Worm (Caenorhabditis elegans) whole organism, L3 larva: Measurements from ENCODE around the gene C11G6.2.

ENCODE experiments used
- ama-1 ChIP-seq: fragments of 150-350 bp; optimal IDR thresholded peaks from 2 replicates; lab custom pipeline; 2018
- ceh-28 ChIP-seq: fragments of 150-350 bp; optimal IDR thresholded peaks from 2 replicates; lab custom pipeline; 2014; ENCODE audit warnings: missing biosample characterization, missing genetic modification reagents, missing genetic modification characterization
- ceh-9 ChIP-seq: sonication (generic microtip); optimal IDR thresholded peaks from 2 replicates; lab custom pipeline; 2018; ENCODE audit warnings: missing biosample characterization, missing genetic modification characterization
- daf-12 ChIP-seq: fragments of 150-350 bp; optimal IDR thresholded peaks from 2 replicates; lab custom pipeline; 2014; ENCODE audit warnings: missing biosample characterization, missing genetic modification reagents, missing genetic modification characterization
- egl-27 ChIP-seq: sonication (generic microtip); optimal IDR thresholded peaks from 4 replicates; lab custom pipeline; 2017; ENCODE audit warnings: missing biosample characterization, missing genetic modification reagents, missing genetic modification characterization
- egl-5 ChIP-seq: fragments of 150-350 bp; optimal IDR thresholded peaks from 2 replicates; lab custom pipeline; 2017; ENCODE audit warnings: missing biosample characterization, missing genetic modification reagents, missing genetic modification characterization, inconsistent platforms
- elt-1 ChIP-seq: fragments of 150-350 bp; optimal IDR thresholded peaks from 2 replicates; lab custom pipeline; 2014; ENCODE audit warnings: missing biosample characterization, missing genetic modification characterization
- fkh-10 ChIP-seq: sonication (generic microtip); optimal IDR thresholded peaks from 2 replicates; lab custom pipeline; 2017; ENCODE audit warnings: missing biosample characterization, missing genetic modification reagents, missing genetic modification characterization
- fkh-2 ChIP-seq: fragments of 150-350 bp; optimal IDR thresholded peaks from 2 replicates; lab custom pipeline; 2014; ENCODE audit warnings: missing biosample characterization, missing genetic modification reagents, missing genetic modification characterization
- fos-1 ChIP-seq: fragments of 150-350 bp; optimal IDR thresholded peaks from 2 replicates; lab custom pipeline; 2014; ENCODE audit warnings: missing biosample characterization, missing genetic modification characterization
- lin-15B ChIP-seq: fragments of 150-350 bp; optimal IDR thresholded peaks from 2 replicates; lab custom pipeline; 2014; ENCODE audit warnings: missing biosample characterization, missing genetic modification characterization
- lin-39 ChIP-seq: fragments of 150-350 bp; optimal IDR thresholded peaks from 2 replicates; lab custom pipeline; 2018; ENCODE audit warnings: missing biosample characterization, missing genetic modification reagents, missing genetic modification characterization
- lsy-12 ChIP-seq: sonication (generic microtip); optimal IDR thresholded peaks from 2 replicates; lab custom pipeline; 2016; ENCODE audit warnings: mild to moderate bottlenecking, missing genetic modification characterization, missing compliant biosample characterization
- mdl-1 ChIP-seq: fragments of 150-350 bp; optimal IDR thresholded peaks from 2 replicates; lab custom pipeline; 2014; ENCODE audit warnings: missing biosample characterization, missing genetic modification characterization
- nfya-1 ChIP-seq: sonication (generic microtip); optimal IDR thresholded peaks from 2 replicates; lab custom pipeline; 2017; ENCODE audit warnings: missing genetic modification characterization, mild to moderate bottlenecking, missing compliant biosample characterization, antibody characterized with exemption, moderate library complexity; ENCODE audit not compliant: insufficient read depth
- nhr-12 ChIP-seq: fragments of 150-350 bp; optimal IDR thresholded peaks from 2 replicates; lab custom pipeline; 2014; ENCODE audit warnings: missing biosample characterization, missing genetic modification characterization
- nhr-237 ChIP-seq: fragments of 150-350 bp; optimal IDR thresholded peaks from 2 replicates; lab custom pipeline; 2014; ENCODE audit warnings: missing biosample characterization, missing genetic modification characterization
- nhr-25 ChIP-seq: sonication (generic microtip); optimal IDR thresholded peaks from 2 replicates; lab custom pipeline; 2017; ENCODE audit warnings: missing biosample characterization, missing genetic modification characterization
- nhr-43 ChIP-seq: sonication (generic microtip); optimal IDR thresholded peaks from 2 replicates; lab custom pipeline; 2016; ENCODE audit warnings: mild to moderate bottlenecking, missing genetic modification characterization, missing compliant biosample characterization; ENCODE audit not compliant: poor library complexity, severe bottlenecking
- nhr-67 ChIP-seq: fragments of 150-350 bp; optimal IDR thresholded peaks from 2 replicates; lab custom pipeline; 2014; ENCODE audit warnings: missing biosample characterization, missing genetic modification characterization
- nhr-76 ChIP-seq: fragments of 150-350 bp; sonication (generic microtip); optimal IDR thresholded peaks from 5 replicates; lab custom pipeline; 2014; ENCODE audit warnings: missing biosample characterization, missing genetic modification characterization
- pha-4 ChIP-seq: fragments of 150-350 bp; optimal IDR thresholded peaks from 2 replicates; lab custom pipeline; 2014; ENCODE audit warnings: missing biosample characterization, missing genetic modification reagents, missing genetic modification characterization
- pqm-1 ChIP-seq: fragments of 150-350 bp; optimal IDR thresholded peaks from 2 replicates; lab custom pipeline; 2017; ENCODE audit warnings: missing biosample characterization, missing genetic modification characterization, inconsistent platforms
- sea-2 ChIP-seq: fragments of 150-350 bp; sonication (generic microtip); optimal IDR thresholded peaks from 4 replicates; lab custom pipeline; 2014; ENCODE audit warnings: missing biosample characterization, missing genetic modification reagents, missing genetic modification characterization
- skn-1 ChIP-seq: fragments of 150-350 bp; optimal IDR thresholded peaks from 2 replicates; lab custom pipeline; 2014; ENCODE audit warnings: missing biosample characterization, missing genetic modification characterization
- snpc-4 ChIP-seq: fragments of 150-350 bp; optimal IDR thresholded peaks from 2 replicates; lab custom pipeline; 2014; ENCODE audit warnings: missing biosample characterization, missing genetic modification characterization
- tbx-2 ChIP-seq: sonication (generic microtip); optimal IDR thresholded peaks from 2 replicates; lab custom pipeline; 2016; ENCODE audit warnings: mild to moderate bottlenecking, missing genetic modification characterization, missing compliant biosample characterization
- unc-39 ChIP-seq: sonication (generic microtip); optimal IDR thresholded peaks from 4 replicates; lab custom pipeline; 2017; ENCODE audit warnings: missing biosample characterization, missing genetic modification characterization
- ztf-11 ChIP-seq: fragments of 150-350 bp; optimal IDR thresholded peaks from 2 replicates; lab custom pipeline; 2014; ENCODE audit warnings: missing biosample characterization, missing genetic modification characterization

Gene C11G6.2

DNA sequence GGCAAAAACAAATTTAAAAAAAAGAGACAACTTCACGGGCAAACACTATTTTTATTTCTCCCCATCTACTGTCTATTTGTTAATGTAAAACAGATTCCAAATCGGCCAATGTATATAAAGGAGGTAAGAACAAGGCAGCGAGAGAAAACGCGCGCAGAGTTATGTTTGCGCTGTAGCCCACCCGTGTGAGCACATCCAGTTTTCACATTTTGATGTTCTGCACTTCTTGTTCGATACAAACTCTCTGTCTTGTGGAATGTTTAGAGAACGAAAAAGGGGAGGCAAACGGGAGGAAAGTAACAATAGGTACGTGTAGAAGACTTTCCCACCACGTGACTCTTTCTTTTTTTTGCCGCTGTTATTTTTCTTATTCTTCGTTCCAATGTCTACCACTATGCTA lies 24.1 kb downstream of the C11G6.2 start:
- peak; percentile 89 for TF ChIP-seq fkh-10 (GFP tag; lab: Kevin White, UChicago)
- no peak for TF ChIP-seq daf-12 (tag; lab: Kevin White, UChicago)
- peak; percentile 84 for TF ChIP-seq pha-4 (tag; lab: Kevin White, UChicago)

- peak; percentile 9 for TF ChIP-seq pha-4 (tag; lab: Kevin White, UChicago)
- TF ChIP-seq fkh-10 (GFP tag; lab: Kevin White, UChicago), result peak; percentile 74
- TF ChIP-seq ama-1 (lab: Kevin White, UChicago), result no peak
Observed at ce11 chrX:16354598-16355211, 26.3 kb downstream of the C11G6.2 start, which contains the start of gene nhr-28. Gene nhr-28, plus strand, starts transcription at chrX:16354976.

- TF ChIP-seq tbx-2 (tag; lab: Kevin White, UChicago), result no peak
- no peak for TF ChIP-seq ceh-9 (tag; lab: Kevin White, UChicago)
- TF ChIP-seq fkh-10 (GFP tag; lab: Kevin White, UChicago), result peak; percentile 91
- TF ChIP-seq pqm-1 (tag; lab: Kevin White, UChicago), result no peak
Observed at ce11 chrX:16356341-16356740, 27.9 kb downstream of the C11G6.2 start.

DNA sequence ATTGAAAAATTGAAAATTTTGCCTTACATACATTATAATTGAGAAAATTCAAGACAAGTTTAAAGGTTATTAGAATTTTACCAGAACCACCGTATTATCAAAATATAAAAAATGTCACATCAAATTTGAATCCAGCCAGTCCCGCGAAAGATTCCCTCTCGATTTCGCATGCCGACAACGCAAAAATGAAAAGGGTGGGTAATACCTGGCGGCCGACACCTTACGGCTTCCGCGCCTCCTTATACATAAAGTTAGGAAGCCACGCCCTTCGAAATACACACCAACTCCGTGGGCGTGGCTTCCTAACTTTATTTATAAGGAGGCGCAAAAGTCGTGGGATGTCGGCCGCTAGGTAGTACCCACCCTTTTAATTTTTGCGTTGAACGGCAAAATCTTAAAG lies 29.1 kb downstream of the C11G6.2 start:
- TF ChIP-seq ceh-28 (tag; lab: Kevin White, UChicago) (no peak), nhr-76 (tag; lab: Kevin White, UChicago) (no peak), nhr-67 (tag; lab: Kevin White, UChicago) (no peak), snpc-4 (tag; lab: Kevin White, UChicago) (peak; percentile 23), tbx-2 (tag; lab: Kevin White, UChicago) (no peak), nhr-25 (no peak), mdl-1 (no peak), sea-2 (no peak), nhr-237 (tag; lab: Kevin White, UChicago) (no peak), ztf-11 (tag; lab: Kevin White, UChicago) (no peak), nhr-12 (tag; lab: Kevin White, UChicago) (no peak), ceh-9 (tag; lab: Kevin White, UChicago) (no peak), skn-1 (tag; lab: Kevin White, UChicago) (no peak), fkh-10 (GFP tag; lab: Kevin White, UChicago) (peak; percentile 82), nhr-43 (tag; lab: Kevin White, UChicago) (no peak), elt-1 (tag; lab: Kevin White, UChicago) (no peak), unc-39 (tag; lab: Kevin White, UChicago) (no peak), fkh-2 (tag; lab: Kevin White, UChicago) (no peak)

DNA sequence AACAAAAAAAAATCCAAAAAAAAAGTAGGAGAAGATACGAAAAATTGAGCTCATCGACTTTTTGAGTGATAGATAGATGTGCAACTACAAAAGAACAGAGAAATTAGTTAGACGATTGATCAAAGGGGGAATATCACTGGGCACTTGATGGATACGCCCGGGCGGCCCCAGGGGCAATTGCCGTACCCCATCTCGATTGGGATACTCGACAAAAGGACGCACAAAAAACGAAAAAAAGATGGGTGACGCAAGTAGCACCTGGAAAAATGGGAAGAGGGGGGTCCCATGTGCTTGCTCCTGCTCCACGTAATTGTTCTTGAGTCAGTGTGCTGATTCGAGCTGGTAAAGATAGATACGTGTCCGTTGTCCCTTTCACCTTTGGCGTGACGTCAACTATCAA lies 32.6 kb downstream of the C11G6.2 start:
- TF ChIP-seq nhr-237 (tag; lab: Kevin White, UChicago) (no peak), fkh-10 (GFP tag; lab: Kevin White, UChicago) (peak; percentile 84)
- TF ChIP-seq, all 47 proteins: peak for 1

DNA sequence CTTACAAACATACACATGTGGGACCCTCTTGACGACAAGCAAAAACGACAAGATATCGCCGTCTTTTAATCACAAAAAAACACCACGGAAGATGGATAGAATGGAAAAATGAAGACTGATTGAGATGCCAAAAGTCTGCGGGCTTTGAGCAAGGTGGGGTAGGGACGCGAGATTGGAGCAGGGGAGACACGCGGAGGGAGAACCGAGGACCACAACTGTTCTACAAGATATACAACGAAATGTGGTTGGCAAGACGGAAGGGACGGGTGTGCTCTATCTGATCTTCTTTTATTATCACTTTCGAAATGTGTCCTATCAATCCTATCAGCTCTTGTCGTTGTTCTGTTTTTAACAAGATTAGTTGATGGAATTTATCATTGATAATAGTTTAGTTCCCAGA lies 35.2 kb downstream of the C11G6.2 start:
- TF ChIP-seq egl-27 (tag; lab: Kevin White, UChicago) (no peak), nfya-1 (peak; percentile 22), lin-39 (tag; lab: Kevin White, UChicago) (peak; percentile 24), daf-12 (tag; lab: Kevin White, UChicago) (no peak), fkh-10 (GFP tag; lab: Kevin White, UChicago) (peak; percentile 63)

DNA sequence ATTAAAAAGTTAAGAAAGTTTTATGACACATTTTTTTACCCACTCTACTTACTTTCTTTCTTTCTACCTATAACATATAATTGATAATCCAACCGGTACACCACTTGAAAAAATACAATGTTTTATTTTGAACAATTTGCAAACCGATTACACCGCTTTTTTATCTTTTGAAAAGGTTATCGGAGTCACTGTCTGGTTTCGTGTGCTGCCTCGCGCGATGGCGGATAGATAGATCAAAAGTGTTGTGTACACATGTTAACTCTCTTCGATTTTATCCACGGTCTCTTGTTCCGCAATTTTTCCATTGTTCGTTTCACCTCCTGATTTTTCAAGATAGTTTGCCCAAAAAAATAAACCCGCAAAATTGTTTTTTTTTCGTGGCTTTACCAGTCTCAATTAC lies 38.1 kb downstream of the C11G6.2 start:
- TF ChIP-seq nhr-67 (tag; lab: Kevin White, UChicago) (no peak), fkh-2 (tag; lab: Kevin White, UChicago) (no peak), skn-1 (tag; lab: Kevin White, UChicago) (no peak), fkh-10 (GFP tag; lab: Kevin White, UChicago) (peak; percentile 75), lin-15B (no peak)

- no peak for TF ChIP-seq lsy-12 (tag; lab: Kevin White, UChicago)
- peak; percentile 32 for TF ChIP-seq fkh-10 (GFP tag; lab: Kevin White, UChicago)
- TF ChIP-seq fos-1 (tag; lab: Kevin White, UChicago), result no peak
- no peak for TF ChIP-seq egl-5
- TF ChIP-seq, all 47 proteins: peak for 1
Observed at ce11 chrX:16366993-16367392, 38.6 kb downstream of the C11G6.2 start, which contains the start of gene ace-1. Gene ace-1, plus strand, starts transcription at chrX:16367293.
